Fruit fly (Drosophila melanogaster): ENCODE results near the gene kar.

kar gene

dm6 chr3R:12634617-12635016 lies 54.5 kb downstream of the kar start, which contains the start of gene CG11598:
Gene CG11598 (plus strand): TSS chr3R:12634917.
- TF ChIP-seq Dip3 (GFP tag; optimal IDR thresholded peaks at IDR 0.05) (no peak), Atf-2 (GFP tag; optimal IDR thresholded peaks at IDR 0.05) (no peak), CG11247 (GFP tag; IDR thresholded peaks at IDR 0.05) (no peak), da (GFP tag; optimal IDR thresholded peaks at IDR 0.05) (no peak), CG2116 (GFP tag; optimal IDR thresholded peaks at IDR 0.05) (no peak), CoRest (tag; optimal IDR thresholded peaks at IDR 0.05) (no peak), ham (GFP tag; IDR thresholded peaks at IDR 0.05) (no peak), h (optimal IDR thresholded peaks at IDR 0.05) (no peak), CG31365 (tag; optimal IDR thresholded peaks at IDR 0.05) (no peak), CG32772 (GFP tag; IDR thresholded peaks at IDR 0.05) (no peak), CG6175 (GFP tag; IDR thresholded peaks at IDR 0.05) (no peak), Ets97D (GFP tag; optimal IDR thresholded peaks at IDR 0.05) (no peak)

- TF ChIP-seq sima (GFP tag; optimal IDR thresholded peaks at IDR 0.05) (no peak), CG43689 (GFP tag; IDR thresholded peaks at IDR 0.05) (no peak), prd (optimal IDR thresholded peaks at IDR 0.05) (no peak), prd (GFP tag; IDR thresholded peaks at IDR 0.05) (no peak), fru (optimal IDR thresholded peaks at IDR 0.05) (no peak), Sry-β (GFP tag; optimal IDR thresholded peaks at IDR 0.05) (no peak), odd (GFP tag; optimal IDR thresholded peaks at IDR 0.05) (no peak), Nf-YB (GFP tag; optimal IDR thresholded peaks at IDR 0.05) (no peak), CG11560 (tag; IDR thresholded peaks at IDR 0.05) (no peak), gce (GFP tag; IDR thresholded peaks at IDR 0.05) (no peak), CG17829 (tag; optimal IDR thresholded peaks at IDR 0.05) (no peak), CG16813 (GFP tag; IDR thresholded peaks at IDR 0.05; ENCODE audit: partially characterized antibody) (no peak), sob (GFP tag; IDR thresholded peaks at IDR 0.05) (no peak), CG8478 (optimal IDR thresholded peaks at IDR 0.05) (no peak), bbx (GFP tag; IDR thresholded peaks at IDR 0.05; ENCODE audit: partially characterized antibody) (no peak), gt (GFP tag; IDR thresholded peaks at IDR 0.05) (no peak), sna (GFP tag; IDR thresholded peaks at IDR 0.05; ENCODE audit: partially characterized antibody) (no peak), Dek (tag; optimal IDR thresholded peaks at IDR 0.05) (no peak), cwo (GFP tag; optimal IDR thresholded peaks at IDR 0.05) (no peak), fd3F (GFP tag; optimal IDR thresholded peaks at IDR 0.05) (no peak)
Observed at dm6 chr3R:12633059-12633458, 56.1 kb downstream of the kar start, which contains the start of gene CG18530. Gene CG18530 (plus strand): TSS chr3R:12633359.
